Worm (Caenorhabditis elegans) whole organism, midembryonic: ENCODE data around the gene fbxa-210.

Experiments used
- T22C8.4 ChIP-seq: fragments of 200-800 bp; sonication (Bioruptor generic); IDR thresholded peaks from 2 replicates; pipeline ENCODE4 v1.3.6; 2022; ENCODE audit warnings: missing genetic modification characterization, missing compliant biosample characterization
- cog-1 ChIP-seq: sonication (generic microtip); optimal IDR thresholded peaks from 2 replicates; lab custom pipeline; 2016; ENCODE audit warnings: missing genetic modification characterization, missing compliant biosample characterization
- flt-1 ChIP-seq: fragments of 200-800 bp; sonication (Bioruptor generic); IDR thresholded peaks from 2 replicates; pipeline ENCODE4 v1.3.6; 2022; ENCODE audit warnings: missing genetic modification characterization, missing compliant biosample characterization
- klf-2 ChIP-seq: fragments of 200-800 bp; sonication (Bioruptor generic); conservative IDR thresholded peaks from 2 replicates; pipeline ENCODE4 v1.3.6; 2022; ENCODE audit warnings: missing genetic modification reagents, missing genetic modification characterization, missing compliant biosample characterization
- med-1 ChIP-seq: sonication (generic microtip); optimal IDR thresholded peaks from 2 replicates; lab custom pipeline; 2017; ENCODE audit warnings: missing genetic modification characterization, mild to moderate bottlenecking, missing compliant biosample characterization, antibody characterized with exemption, missing genetic modification reagents; ENCODE audit not compliant: insufficient read depth
- ref-1 ChIP-seq: fragments of 200-800 bp; sonication (Bioruptor generic); conservative IDR thresholded peaks from 2 replicates; pipeline ENCODE4 v1.3.6; 2022; ENCODE audit warnings: missing genetic modification reagents, missing genetic modification characterization, missing compliant biosample characterization
- tab-1 ChIP-seq: fragments of 200-800 bp; sonication (Bioruptor generic); IDR thresholded peaks from 2 replicates; pipeline ENCODE4 v1.3.6; 2022; ENCODE audit warnings: missing genetic modification characterization, missing compliant biosample characterization

ce11 chrV:18131049-18131448 lies 5.9 kb downstream of the fbxa-210 start, which contains the start of gene Y37H2A.12:
- TF ChIP-seq med-1 (GFP tag; lab: Kevin White, UChicago) (no peak), flt-1 (no peak), cog-1 (tag; lab: Kevin White, UChicago) (no peak), T22C8.4 (no peak), ref-1 (GFP tag; lab: Robert Waterston, UW) (no peak), klf-2 (GFP tag; lab: Robert Waterston, UW) (no peak), tab-1 (GFP tag; lab: Robert Waterston, UW) (no peak)
